Fruit fly (Drosophila melanogaster) whole organism, adult: ENCODE results near the gene Trm1.

Experiments
- CG11617 ChIP-seq: fragments of 200-800 bp; sonication (Bioruptor generic); optimal IDR thresholded peaks from 2 replicates; lab custom pipeline; 2017; ENCODE audit warnings: mild to moderate bottlenecking, missing biosample characterization, missing genetic modification reagents, missing genetic modification characterization
- CG12768 ChIP-seq: fragments of 200-800 bp; sonication (Bioruptor generic); optimal IDR thresholded peaks from 2 replicates; lab custom pipeline; 2017; ENCODE audit warnings: missing biosample characterization, missing genetic modification characterization, mild to moderate bottlenecking, moderate library complexity, missing genetic modification reagents
- CG7045 ChIP-seq: fragments of 200-800 bp; sonication (Bioruptor generic); optimal IDR thresholded peaks from 2 replicates; lab custom pipeline; 2017; ENCODE audit warnings: missing biosample characterization, mild to moderate bottlenecking, missing genetic modification characterization
- CG7101 ChIP-seq: fragments of 200-800 bp; sonication (Bioruptor generic); optimal IDR thresholded peaks from 2 replicates; lab custom pipeline; 2018; ENCODE audit warnings: missing biosample characterization, mild to moderate bottlenecking, missing genetic modification characterization, moderate library complexity
- Clk ChIP-seq: fragments of 200-800 bp; sonication (Bioruptor generic); optimal IDR thresholded peaks from 2 replicates; lab custom pipeline; 2017; ENCODE audit warnings: missing biosample characterization, missing genetic modification characterization
- Crg-1 ChIP-seq: fragments of 200-800 bp; sonication (Bioruptor generic); optimal IDR thresholded peaks from 2 replicates; lab custom pipeline; 2016; ENCODE audit warnings: missing biosample characterization, missing genetic modification characterization
- Hr96 ChIP-seq: fragments of 200-800 bp; sonication (Bioruptor generic); optimal IDR thresholded peaks from 2 replicates; lab custom pipeline; 2016; ENCODE audit warnings: missing biosample characterization, missing genetic modification characterization
- cnc ChIP-seq, 2 experiments: fragments of >200 bp; optimal IDR thresholded peaks; 2 replicates each; lab custom pipeline; 2017
- kay ChIP-seq: fragments of 200-800 bp; sonication (Bioruptor generic); peaks from one replicate; lab custom pipeline; 2016; ENCODE audit warnings: missing biosample characterization, missing genetic modification characterization, borderline replicate concordance
- ovo ChIP-seq: fragments of 200-800 bp; sonication (Bioruptor generic); optimal IDR thresholded peaks from 2 replicates; lab custom pipeline; 2016; ENCODE audit warnings: missing biosample characterization, missing genetic modification characterization
- tj ChIP-seq: fragments of 200-800 bp; sonication (Bioruptor generic); optimal IDR thresholded peaks from 3 replicates; lab custom pipeline; 2017; ENCODE audit warnings: missing biosample characterization, mild to moderate bottlenecking, missing genetic modification characterization, moderate library complexity
- toe ChIP-seq: fragments of 200-800 bp; sonication (Bioruptor generic); optimal IDR thresholded peaks from 2 replicates; lab custom pipeline; 2016; ENCODE audit warnings: missing biosample characterization, missing genetic modification characterization

- TF ChIP-seq toe (GFP tag; lab: Kevin White, UChicago), result no peak
- no peak for TF ChIP-seq CG7101 (tag; lab: Kevin White, UChicago)
- peak; percentile 43 for TF ChIP-seq tj (GFP tag; lab: Kevin White, UChicago)
- TF ChIP-seq CG12768 (GFP tag; lab: Kevin White, UChicago), result peak; percentile 57
- TF ChIP-seq Crg-1 (GFP tag; lab: Kevin White, UChicago), result no peak
- TF ChIP-seq CG7045 (GFP tag; lab: Kevin White, UChicago), result no peak
- no peak for TF ChIP-seq kay
- no peak for TF ChIP-seq Hr96 (GFP tag; lab: Kevin White, UChicago)
- TF ChIP-seq CG11617 (GFP tag; lab: Kevin White, UChicago), result no peak
- TF ChIP-seq cnc (optimal IDR thresholded peaks at IDR 0.05; lab: Kevin White, UChicago), result no peak
- TF ChIP-seq Clk, result no peak
- no peak for TF ChIP-seq ovo (GFP tag; lab: Kevin White, UChicago)
Measured at dm6 chr2L:12464065-12464464, 36.2 kb downstream of the Trm1 start.
